Fruit fly (Drosophila melanogaster): Measurements from ENCODE around the gene CG43394.

CG43394 gene

dm6 chr2L:8126849-8127602, 18.5 kb upstream of the CG43394 start, which contains the start of the genes CG12375 and CG8668:
TSS of gene CG12375 (minus strand) at chr2L:8126890.
TSS of gene CG8668 (plus strand) at chr2L:8127001.
- peak; percentile 71 for TF ChIP-seq CG17801 (GFP tag; optimal IDR thresholded peaks at IDR 0.05; ENCODE audit: partially characterized antibody)

dm6 chr2L:8128911-8129310, 16.6 kb upstream of the CG43394 start:
- TF ChIP-seq CG17801 (GFP tag; optimal IDR thresholded peaks at IDR 0.05; ENCODE audit: partially characterized antibody) = no peak

- no peak for TF ChIP-seq CG17801 (GFP tag; optimal IDR thresholded peaks at IDR 0.05; ENCODE audit: partially characterized antibody)
Measured at dm6 chr2L:8129996-8130641, 15.4 kb upstream of the CG43394 start.

- TF ChIP-seq CG17801 (GFP tag; optimal IDR thresholded peaks at IDR 0.05; ENCODE audit: partially characterized antibody) = no peak
Measured at dm6 chr2L:8130729-8131128, 14.8 kb upstream of the CG43394 start.

dm6 chr2L:8133772-8134386, 11.7 kb upstream of the CG43394 start:
- TF ChIP-seq CG17801 (GFP tag; optimal IDR thresholded peaks at IDR 0.05; ENCODE audit: partially characterized antibody) = no peak

- no peak for TF ChIP-seq CG17801 (GFP tag; optimal IDR thresholded peaks at IDR 0.05; ENCODE audit: partially characterized antibody)
Measured at dm6 chr2L:8142760-8143159, 2.8 kb upstream of the CG43394 start.

- no peak for TF ChIP-seq CG17801 (GFP tag; optimal IDR thresholded peaks at IDR 0.05; ENCODE audit: partially characterized antibody)
Measured at dm6 chr2L:8143947-8144346, 1.6 kb upstream of the CG43394 start, which contains the start of gene CG42762. TSS of gene CG42762 (minus strand) at chr2L:8144047.

- TF ChIP-seq CG17801 (GFP tag; optimal IDR thresholded peaks at IDR 0.05; ENCODE audit: partially characterized antibody) = no peak
Measured at dm6 chr2L:8146994-8147661, 1.6 kb downstream of the CG43394 start, which contains the start of gene CG31606. TSS of gene CG31606 (plus strand) at chr2L:8147611.

- no peak for TF ChIP-seq CG17801 (GFP tag; optimal IDR thresholded peaks at IDR 0.05; ENCODE audit: partially characterized antibody)
Measured at dm6 chr2L:8148514-8149085, 3.0 kb downstream of the CG43394 start.

dm6 chr2L:8156682-8157081, 11.1 kb downstream of the CG43394 start:
- peak; percentile 65 for TF ChIP-seq CG17801 (GFP tag; optimal IDR thresholded peaks at IDR 0.05; ENCODE audit: partially characterized antibody)

- no peak for TF ChIP-seq CG17801 (GFP tag; optimal IDR thresholded peaks at IDR 0.05; ENCODE audit: partially characterized antibody)
Measured at dm6 chr2L:8157166-8157565, 11.6 kb downstream of the CG43394 start.

- peak; percentile 92 for TF ChIP-seq CG17801 (GFP tag; optimal IDR thresholded peaks at IDR 0.05; ENCODE audit: partially characterized antibody)
Measured at dm6 chr2L:8159498-8159897, 13.9 kb downstream of the CG43394 start, which contains the start of the genes PAPLA1 and Rbsn-5. TSS of gene PAPLA1 (minus strand) at chr2L:8159638. TSS of gene Rbsn-5 (plus strand) at chr2L:8159832.

dm6 chr2L:8161994-8162306, 16.4 kb downstream of the CG43394 start:
- no peak for TF ChIP-seq CG17801 (GFP tag; optimal IDR thresholded peaks at IDR 0.05; ENCODE audit: partially characterized antibody)

- TF ChIP-seq CG17801 (GFP tag; optimal IDR thresholded peaks at IDR 0.05; ENCODE audit: partially characterized antibody) = peak; percentile 99
Measured at dm6 chr2L:8162307-8163024, 16.9 kb downstream of the CG43394 start, which contains the start of gene Acbp1. TSS of gene Acbp1 (minus strand) at chr2L:8162452.
